Fruit fly (Drosophila melanogaster) whole organism, adult: ENCODE results near the gene CG8925.

ENCODE experiments used
- CG1620 ChIP-seq: fragments of 200-800 bp; sonication (Bioruptor generic); optimal IDR thresholded peaks from 2 replicates; lab custom pipeline; 2016; ENCODE audit warnings: missing biosample characterization, missing genetic modification characterization
- CG33017 ChIP-seq: fragments of 200-800 bp; sonication (Bioruptor generic); optimal IDR thresholded peaks from 2 replicates; lab custom pipeline; 2018; ENCODE audit warnings: missing biosample characterization, mild to moderate bottlenecking, missing genetic modification characterization, moderate library complexity
- CG5204 ChIP-seq: fragments of 200-800 bp; sonication (Bioruptor generic); optimal IDR thresholded peaks from 2 replicates; lab custom pipeline; 2016; ENCODE audit warnings: missing biosample characterization, missing genetic modification characterization
- CG7101 ChIP-seq: fragments of 200-800 bp; sonication (Bioruptor generic); optimal IDR thresholded peaks from 2 replicates; lab custom pipeline; 2018; ENCODE audit warnings: missing biosample characterization, mild to moderate bottlenecking, missing genetic modification characterization, moderate library complexity
- Crg-1 ChIP-seq: fragments of 200-800 bp; sonication (Bioruptor generic); optimal IDR thresholded peaks from 2 replicates; lab custom pipeline; 2016; ENCODE audit warnings: missing biosample characterization, missing genetic modification characterization
- Hr96 ChIP-seq: fragments of 200-800 bp; sonication (Bioruptor generic); optimal IDR thresholded peaks from 2 replicates; lab custom pipeline; 2016; ENCODE audit warnings: missing biosample characterization, missing genetic modification characterization
- Mnt ChIP-seq: fragments of 200-800 bp; sonication (Bioruptor generic); optimal IDR thresholded peaks from 2 replicates; lab custom pipeline; 2016; ENCODE audit warnings: missing biosample characterization, mild to moderate bottlenecking, missing genetic modification characterization
- bab1 ChIP-seq: fragments of 200-800 bp; sonication (Bioruptor generic); optimal IDR thresholded peaks from 3 replicates; lab custom pipeline; 2019; ENCODE audit warnings: missing biosample characterization, mild to moderate bottlenecking, missing genetic modification characterization, moderate library complexity
- cic ChIP-seq: fragments of 200-800 bp; sonication (Bioruptor generic); optimal IDR thresholded peaks from 2 replicates; lab custom pipeline; 2017; ENCODE audit warnings: missing biosample characterization, mild to moderate bottlenecking, missing genetic modification characterization, moderate library complexity
- kay ChIP-seq: fragments of 200-800 bp; sonication (Bioruptor generic); peaks from one replicate; lab custom pipeline; 2016; ENCODE audit warnings: missing biosample characterization, missing genetic modification characterization, borderline replicate concordance
- ovo ChIP-seq: fragments of 200-800 bp; sonication (Bioruptor generic); optimal IDR thresholded peaks from 2 replicates; lab custom pipeline; 2016; ENCODE audit warnings: missing biosample characterization, missing genetic modification characterization
- pad ChIP-seq: fragments of 200-800 bp; sonication (Bioruptor generic); optimal IDR thresholded peaks from 3 replicates; lab custom pipeline; 2017; ENCODE audit warnings: missing biosample characterization, missing genetic modification characterization, mild to moderate bottlenecking, moderate library complexity, missing genetic modification reagents

DNA sequence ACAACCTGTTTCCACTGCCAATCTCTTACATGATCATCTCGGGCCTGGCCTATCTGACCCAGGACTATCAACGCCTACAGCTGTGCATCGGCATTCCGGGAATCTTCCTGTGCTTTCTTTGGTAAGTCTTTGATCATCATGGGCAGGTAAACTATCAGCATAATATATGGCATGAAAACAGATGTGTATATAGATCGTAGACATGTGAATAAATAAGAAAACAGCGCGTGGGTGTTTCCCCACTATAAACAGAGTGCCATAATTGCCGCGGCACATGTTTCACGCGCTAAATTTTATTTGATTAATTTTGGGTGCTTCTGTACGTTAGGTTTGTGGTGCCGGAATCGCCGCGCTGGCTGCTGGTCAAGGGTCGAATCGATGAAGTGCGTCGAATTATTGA, 3.7 kb upstream of the CG8925 start:
- TF ChIP-seq CG1620 (GFP tag; lab: Kevin White, UChicago) (no peak), cic (no peak), Crg-1 (GFP tag; lab: Kevin White, UChicago) (no peak), CG7101 (tag; lab: Kevin White, UChicago) (no peak), ovo (GFP tag; lab: Kevin White, UChicago) (no peak), Mnt (no peak), Hr96 (GFP tag; lab: Kevin White, UChicago) (no peak), pad (no peak), CG5204 (no peak), bab1 (GFP tag; lab: Kevin White, UChicago) (no peak), CG33017 (tag; lab: Kevin White, UChicago) (no peak), kay (GFP tag; lab: Kevin White, UChicago) (no peak)
